Worm (Caenorhabditis elegans) whole organism, young adult: ENCODE data around the gene C45G9.11.
"Not testable (repeated sequence)": the region's sequence is repeated elsewhere in the genome, so short reads cannot be mapped to it uniquely, and the experiment has no call there.

Source experiments
- B0035.1 ChIP-seq: sonication (generic microtip); optimal IDR thresholded peaks from 2 replicates; lab custom pipeline; 2016; ENCODE audit warnings: missing genetic modification characterization, mild to moderate bottlenecking, missing compliant biosample characterization, missing genotype, missing genetic modification reagents
- F49E8.2 ChIP-seq: sonication (generic microtip); optimal IDR thresholded peaks from 3 replicates; lab custom pipeline; 2017; ENCODE audit warnings: missing genetic modification characterization, mild to moderate bottlenecking, missing compliant biosample characterization, antibody characterized with exemption, moderate library complexity; ENCODE audit not compliant: insufficient read depth
- ama-1 ChIP-seq, 3 experiments: fragments of 150-350 bp in 1 of 3; sonication (generic microtip) in 2 of 3; optimal IDR thresholded peaks; 2 replicates each; lab custom pipeline; 2014 to 2018; ENCODE audit warnings: missing biosample characterization in 2 of 3, missing genetic modification characterization in 2 of 3, missing genetic modification reagents in 2 of 3
- ets-4 ChIP-seq: fragments of 200-800 bp; sonication (Bioruptor generic); optimal IDR thresholded peaks from 2 replicates; lab custom pipeline; 2018; ENCODE audit warnings: mild to moderate bottlenecking, missing genetic modification characterization, missing compliant biosample characterization
- him-1 ChIP-seq: sonication (generic microtip); optimal IDR thresholded peaks from 2 replicates; lab custom pipeline; 2016; ENCODE audit warnings: missing genotype, missing genetic modification reagents, missing genetic modification characterization, missing compliant biosample characterization
- lsl-1 ChIP-seq: fragments of 200-800 bp; sonication (Bioruptor generic); optimal IDR thresholded peaks from 2 replicates; lab custom pipeline; 2018; ENCODE audit warnings: mild to moderate bottlenecking, missing genetic modification characterization, moderate library complexity, missing compliant biosample characterization
- madf-10 ChIP-seq: sonication (generic microtip); optimal IDR thresholded peaks from 2 replicates; lab custom pipeline; 2016; ENCODE audit warnings: mild to moderate bottlenecking, missing genetic modification characterization, missing compliant biosample characterization
- mcd-1 ChIP-seq: fragments of 200-800 bp; sonication (Bioruptor generic); IDR thresholded peaks from 2 replicates; pipeline ENCODE4 v1.3.6; 2022; ENCODE audit warnings: missing genetic modification reagents, missing genetic modification characterization, missing compliant biosample characterization
- nfya-2 ChIP-seq: fragments of 200-800 bp; sonication (Bioruptor generic); IDR thresholded peaks from 2 replicates; pipeline ENCODE4 v1.3.6; 2022; ENCODE audit warnings: missing genetic modification reagents, missing genetic modification characterization, missing compliant biosample characterization
- nhr-90 ChIP-seq: sonication (generic microtip); optimal IDR thresholded peaks from 2 replicates; lab custom pipeline; 2016; ENCODE audit warnings: missing genotype, mild to moderate bottlenecking, missing genetic modification characterization, missing compliant biosample characterization
- unc-130 ChIP-seq: sonication (generic microtip); optimal IDR thresholded peaks from 2 replicates; lab custom pipeline; 2016; ENCODE audit warnings: missing genetic modification reagents, missing genetic modification characterization, missing compliant biosample characterization
- unc-62 ChIP-seq: fragments of 150-350 bp; optimal IDR thresholded peaks from 2 replicates; lab custom pipeline; 2014; ENCODE audit warnings: missing biosample characterization, missing genetic modification reagents, missing genetic modification characterization
- ztf-22 ChIP-seq: fragments of 200-800 bp; sonication (Bioruptor generic); optimal IDR thresholded peaks from 2 replicates; lab custom pipeline; 2018; ENCODE audit warnings: mild to moderate bottlenecking, missing genetic modification characterization, moderate library complexity, missing compliant biosample characterization
- ztf-3 ChIP-seq: fragments of 200-800 bp; sonication (Bioruptor generic); optimal IDR thresholded peaks from 2 replicates; lab custom pipeline; 2018; ENCODE audit warnings: mild to moderate bottlenecking, missing genetic modification characterization, missing compliant biosample characterization

DNA sequence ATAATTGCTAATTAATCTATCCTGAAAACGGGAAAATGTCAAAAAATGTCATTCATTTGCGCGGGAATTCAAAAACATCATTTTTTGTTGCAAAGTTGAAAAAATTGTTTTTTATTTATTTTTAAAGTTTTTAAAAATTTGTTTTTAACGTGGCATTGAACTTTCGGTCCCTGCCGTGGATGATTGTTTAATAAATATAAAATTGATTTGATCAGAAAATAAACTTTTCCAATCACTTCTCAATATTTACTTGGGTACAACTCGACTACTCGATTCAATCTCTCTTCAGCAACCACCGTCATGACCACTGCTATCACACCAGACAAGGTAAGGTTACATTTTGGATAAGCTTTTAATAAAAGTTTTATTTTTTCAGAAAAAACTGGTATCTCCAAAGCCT lies 6.1 kb downstream of the C45G9.11 start, which contains the start of gene C45G9.4:
- not testable (repeated sequence) for TF ChIP-seq lsl-1 (GFP tag; lab: Kevin White, UChicago); ama-1 (optimal IDR thresholded peaks at IDR 0.05; lab: Kevin White, UChicago); ama-1 (GFP tag; optimal IDR thresholded peaks at IDR 0.05; lab: Kevin White, UChicago); F49E8.2 (tag; lab: Kevin White, UChicago); nhr-90 (tag; lab: Kevin White, UChicago); unc-130 (GFP tag; lab: Kevin White, UChicago); unc-62 (GFP tag; lab: Kevin White, UChicago); B0035.1; mcd-1 (GFP tag; lab: Robert Waterston, UW); ztf-22; him-1 (tag; lab: Kevin White, UChicago); ztf-3; madf-10 (tag; lab: Kevin White, UChicago); nfya-2; ets-4
